Worm (Caenorhabditis elegans): ENCODE data around the gene fbxa-7.

DNA sequence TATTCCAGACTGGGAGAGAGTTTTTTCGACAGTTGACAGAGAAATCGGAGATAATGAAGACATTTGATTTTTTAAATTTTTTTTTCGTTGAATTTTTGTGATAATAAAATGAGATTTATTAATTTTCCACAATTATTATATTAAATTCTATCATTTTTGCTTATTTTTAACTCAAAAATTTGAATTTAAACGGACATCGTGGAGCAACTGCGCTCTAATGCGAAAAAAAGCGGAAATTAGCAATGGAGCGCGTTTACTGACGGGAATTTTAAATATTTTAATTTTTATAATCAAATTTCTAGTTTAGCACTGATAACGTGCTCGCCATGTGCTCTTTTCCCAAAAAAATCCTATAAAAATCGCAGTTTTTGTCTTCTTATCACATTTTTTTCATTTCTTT, 40.1 kb downstream of the fbxa-7 start, which contains the start of gene C39B5.14:
- no peak for TF ChIP-seq flt-1 (GFP tag; IDR thresholded peaks at IDR 0.05)
- no peak for TF ChIP-seq tbx-11 (GFP tag; IDR thresholded peaks at IDR 0.05)
- no peak for TF ChIP-seq scrt-1 (GFP tag; IDR thresholded peaks at IDR 0.05)
- TF ChIP-seq aly-1 (tag; optimal IDR thresholded peaks at IDR 0.05) = no peak
- no peak for TF ChIP-seq F13C5.2 (tag; optimal IDR thresholded peaks at IDR 0.05)
- no peak for TF ChIP-seq ama-1 (optimal IDR thresholded peaks at IDR 0.05)
- no peak for TF ChIP-seq hnd-1 (tag; optimal IDR thresholded peaks at IDR 0.05)
- TF ChIP-seq pes-1 (GFP tag; IDR thresholded peaks at IDR 0.05) = no peak
- TF ChIP-seq ets-7 (tag; optimal IDR thresholded peaks at IDR 0.05) = no peak
- TF ChIP-seq B0310.2 (tag; optimal IDR thresholded peaks at IDR 0.05) = no peak
- TF ChIP-seq tra-4 (tag; optimal IDR thresholded peaks at IDR 0.05) = no peak

Measured in whole organism, early embryonic.